Worm (Caenorhabditis elegans) whole organism, L4 larva: ENCODE measurements around the gene C16C8.27.
"Not testable (repeated sequence)": the region's sequence is repeated elsewhere in the genome, so short reads cannot be mapped to it uniquely, and the experiment has no call there.

Experiments
- aly-2 ChIP-seq: sonication (generic microtip); optimal IDR thresholded peaks from 2 replicates; lab custom pipeline; 2018; ENCODE audit warnings: missing biosample characterization, missing genetic modification characterization
- snpc-4 ChIP-seq: fragments of 150-350 bp; optimal IDR thresholded peaks from 2 replicates; lab custom pipeline; 2014; ENCODE audit warnings: missing biosample characterization, missing genetic modification characterization
- unc-62 ChIP-seq, 3 experiments: fragments of 150-350 bp in 1 of 3; sonication (generic microtip); optimal IDR thresholded peaks in 2 of 3; peaks in 1 of 3; 1 replicate in 1 of 3; 2 replicates in 2 of 3; lab custom pipeline; 2014 to 2017; ENCODE audit warnings: missing biosample characterization in 3 of 3, missing genetic modification characterization in 3 of 3, missing genetic modification reagents in 3 of 3, missing genotype in 1 of 3

DNA sequence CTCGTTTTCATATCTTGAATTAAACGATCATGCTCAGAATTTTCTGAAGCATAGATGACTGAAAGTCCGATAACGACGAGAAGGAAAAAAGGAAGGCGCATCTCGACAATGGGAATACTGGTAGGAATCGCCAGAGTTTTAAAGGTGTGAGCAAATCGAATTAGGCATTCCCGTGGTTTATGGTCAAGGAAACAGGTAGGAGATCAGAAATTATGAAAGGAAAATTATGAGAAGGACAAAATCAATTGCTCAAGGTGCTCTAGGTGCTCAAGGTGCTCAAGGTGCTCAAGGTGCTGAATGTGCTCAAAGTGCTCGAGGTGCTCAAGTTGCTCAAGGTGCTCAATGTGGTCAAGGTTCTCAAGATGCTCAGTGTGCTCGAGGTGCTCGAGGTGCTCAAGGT lies 23.1 kb downstream of the C16C8.27 start, which contains the start of gene C16C8.10:
- not testable (repeated sequence) for TF ChIP-seq aly-2 (tag; lab: Kevin White, UChicago); unc-62 (tag; optimal IDR thresholded peaks at IDR 0.05; lab: Kevin White, UChicago); snpc-4 (tag; lab: Kevin White, UChicago)
- peak in 1 of 2 experiments; percentile 23 for TF ChIP-seq unc-62 (GFP tag; optimal IDR thresholded peaks at IDR 0.05 in 1 of 2; lab: Kevin White, UChicago)
